Worm (Caenorhabditis elegans) whole organism, mixed stage, embryonic: ENCODE results near the gene M02F4.1.

Experiments
- bed-3 ChIP-seq: fragments of 200-800 bp; sonication (Bioruptor generic); optimal IDR thresholded peaks from 3 replicates; lab custom pipeline; 2018; ENCODE audit warnings: mild to moderate bottlenecking, missing genetic modification characterization, moderate library complexity, missing compliant biosample characterization
- ceh-39 ChIP-seq: fragments of 150-350 bp; optimal IDR thresholded peaks from 2 replicates; lab custom pipeline; 2014; ENCODE audit warnings: missing biosample characterization, missing genetic modification characterization
- ceh-43 ChIP-seq: fragments of 200-800 bp; sonication (Bioruptor generic); optimal IDR thresholded peaks from 2 replicates; lab custom pipeline; 2018; ENCODE audit warnings: mild to moderate bottlenecking, missing genetic modification characterization, moderate library complexity, missing compliant biosample characterization
- ceh-83 ChIP-seq: fragments of 200-800 bp; sonication (Bioruptor generic); optimal IDR thresholded peaks from 2 replicates; lab custom pipeline; 2018; ENCODE audit warnings: mild to moderate bottlenecking, missing genetic modification characterization, missing compliant biosample characterization
- ces-1 ChIP-seq: fragments of 150-350 bp; optimal IDR thresholded peaks from 2 replicates; lab custom pipeline; 2014; ENCODE audit warnings: missing biosample characterization, missing genetic modification reagents, missing genetic modification characterization
- drap-1 ChIP-seq: fragments of 200-800 bp; sonication (Bioruptor generic); optimal IDR thresholded peaks from 3 replicates; lab custom pipeline; 2018; ENCODE audit warnings: mild to moderate bottlenecking, missing genetic modification characterization, missing compliant biosample characterization
- elt-1 ChIP-seq: sonication (generic microtip); optimal IDR thresholded peaks from 2 replicates; lab custom pipeline; 2017; ENCODE audit warnings: missing genetic modification characterization, mild to moderate bottlenecking, missing compliant biosample characterization, antibody characterized with exemption, moderate library complexity, borderline replicate concordance; ENCODE audit not compliant: insufficient read depth
- elt-3 ChIP-seq: fragments of 150-350 bp; optimal IDR thresholded peaks from 2 replicates; lab custom pipeline; 2014; ENCODE audit warnings: missing biosample characterization, missing genetic modification characterization
- flh-1 ChIP-seq: fragments of 200-800 bp; sonication (Bioruptor generic); optimal IDR thresholded peaks from 2 replicates; lab custom pipeline; 2018; ENCODE audit warnings: mild to moderate bottlenecking, missing genetic modification characterization, moderate library complexity, missing compliant biosample characterization
- ham-2 ChIP-seq: fragments of 200-800 bp; sonication (Bioruptor generic); optimal IDR thresholded peaks from 2 replicates; lab custom pipeline; 2018; ENCODE audit warnings: mild to moderate bottlenecking, missing genetic modification characterization, missing compliant biosample characterization
- hlh-1 ChIP-seq: fragments of 150-350 bp; optimal IDR thresholded peaks from 2 replicates; lab custom pipeline; 2014; ENCODE audit warnings: missing biosample characterization, missing genetic modification reagents, missing genetic modification characterization
- lin-13 ChIP-seq: fragments of 150-350 bp; optimal IDR thresholded peaks from 2 replicates; lab custom pipeline; 2014; ENCODE audit warnings: missing biosample characterization, missing genetic modification characterization
- mab-5 ChIP-seq: fragments of 150-350 bp; optimal IDR thresholded peaks from 2 replicates; lab custom pipeline; 2014; ENCODE audit warnings: missing biosample characterization, missing genetic modification characterization
- mep-1 ChIP-seq: fragments of 150-350 bp; optimal IDR thresholded peaks from 2 replicates; lab custom pipeline; 2017; ENCODE audit warnings: missing biosample characterization, missing genetic modification reagents, missing genetic modification characterization, inconsistent platforms
- mls-2 ChIP-seq: sonication (generic microtip); optimal IDR thresholded peaks from 2 replicates; lab custom pipeline; 2016; ENCODE audit warnings: mild to moderate bottlenecking, missing genetic modification characterization, moderate library complexity, missing compliant biosample characterization
- nhr-12 ChIP-seq: fragments of 150-350 bp; optimal IDR thresholded peaks from 2 replicates; lab custom pipeline; 2014; ENCODE audit warnings: missing biosample characterization, missing genetic modification characterization
- nhr-2 ChIP-seq: fragments of 150-350 bp; optimal IDR thresholded peaks from 2 replicates; lab custom pipeline; 2014; ENCODE audit warnings: missing biosample characterization, missing genetic modification characterization
- nhr-237 ChIP-seq: fragments of 150-350 bp; optimal IDR thresholded peaks from 2 replicates; lab custom pipeline; 2014; ENCODE audit warnings: missing biosample characterization, missing genetic modification characterization
- nhr-28 ChIP-seq: fragments of 150-350 bp; optimal IDR thresholded peaks from 2 replicates; lab custom pipeline; 2014; ENCODE audit warnings: missing biosample characterization, missing genetic modification characterization
- nhr-76 ChIP-seq: sonication (generic microtip); optimal IDR thresholded peaks from 2 replicates; lab custom pipeline; 2017; ENCODE audit warnings: missing biosample characterization, missing genetic modification characterization
- pha-4 ChIP-seq: fragments of 150-350 bp; optimal IDR thresholded peaks from 2 replicates; lab custom pipeline; 2018; ENCODE audit warnings: missing biosample characterization, missing genetic modification reagents, missing genetic modification characterization
- snpc-4 ChIP-seq: fragments of 150-350 bp; optimal IDR thresholded peaks from 2 replicates; lab custom pipeline; 2014; ENCODE audit warnings: missing biosample characterization, missing genetic modification characterization
- sptf-1 ChIP-seq: sonication (generic microtip); optimal IDR thresholded peaks from 2 replicates; lab custom pipeline; 2017; ENCODE audit warnings: mild to moderate bottlenecking, missing genetic modification characterization, moderate library complexity, missing compliant biosample characterization
- tbx-8 ChIP-seq: fragments of 200-800 bp; sonication (Bioruptor generic); optimal IDR thresholded peaks from 2 replicates; lab custom pipeline; 2018; ENCODE audit warnings: mild to moderate bottlenecking, missing genetic modification characterization, moderate library complexity, missing compliant biosample characterization
- unc-120 ChIP-seq: sonication (generic microtip); optimal IDR thresholded peaks from 2 replicates; lab custom pipeline; 2017; ENCODE audit warnings: missing genetic modification characterization, missing compliant biosample characterization; ENCODE audit not compliant: poor library complexity, severe bottlenecking
- unc-39 ChIP-seq: fragments of 150-350 bp; optimal IDR thresholded peaks from 2 replicates; lab custom pipeline; 2014; ENCODE audit warnings: missing biosample characterization, missing genetic modification characterization
- unc-62 ChIP-seq: fragments of 150-350 bp; optimal IDR thresholded peaks from 2 replicates; lab custom pipeline; 2014; ENCODE audit warnings: missing biosample characterization, missing genetic modification reagents, missing genetic modification characterization
- zip-8 ChIP-seq: fragments of 150-350 bp; optimal IDR thresholded peaks from 2 replicates; lab custom pipeline; 2014; ENCODE audit warnings: missing biosample characterization, missing genetic modification characterization

M02F4.1 gene

DNA sequence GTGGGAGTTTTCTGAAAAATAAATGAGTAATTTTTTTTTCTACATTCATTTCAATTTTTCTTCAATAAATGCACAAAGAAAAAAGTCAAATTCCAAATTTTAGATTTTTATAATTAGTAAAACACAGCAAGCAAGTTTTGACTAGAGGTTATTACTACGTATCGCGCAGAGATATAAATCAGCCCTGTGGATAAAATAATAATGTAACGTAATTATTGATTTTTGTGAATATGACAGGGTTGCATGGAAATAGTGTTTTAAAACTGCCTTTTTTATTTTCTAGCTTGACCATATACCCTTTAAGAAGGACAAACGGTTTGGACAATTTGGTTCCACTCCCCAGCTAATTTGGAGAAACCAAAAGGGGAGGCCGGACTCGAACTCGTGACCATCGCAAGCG is 32.6 kb downstream of the M02F4.1 start:
- TF ChIP-seq nhr-12 (tag; lab: Kevin White, UChicago) (no peak), drap-1 (GFP tag; lab: Kevin White, UChicago) (no peak), unc-62 (no peak), zip-8 (tag; lab: Kevin White, UChicago) (no peak), tbx-8 (GFP tag; lab: Kevin White, UChicago) (no peak), bed-3 (GFP tag; lab: Kevin White, UChicago) (no peak), ces-1 (no peak), elt-1 (tag; lab: Kevin White, UChicago) (no peak), ceh-39 (tag; lab: Kevin White, UChicago) (no peak), flh-1 (GFP tag; lab: Kevin White, UChicago) (no peak), hlh-1 (tag; lab: Kevin White, UChicago) (no peak), ceh-43 (no peak), unc-39 (no peak), ceh-83 (no peak), elt-3 (no peak)

ce11 chrX:2990145-2990544 is 38.8 kb downstream of the M02F4.1 start:
- TF ChIP-seq ceh-39 (tag; lab: Kevin White, UChicago): no peak
- TF ChIP-seq elt-3: no peak
- TF ChIP-seq pha-4 (tag; lab: Kevin White, UChicago): no peak
- no peak for TF ChIP-seq ceh-83
- TF ChIP-seq nhr-12 (tag; lab: Kevin White, UChicago): no peak
- TF ChIP-seq bed-3 (GFP tag; lab: Kevin White, UChicago): no peak
- no peak for TF ChIP-seq sptf-1 (tag; lab: Kevin White, UChicago)
- no peak for TF ChIP-seq snpc-4 (tag; lab: Kevin White, UChicago)
- TF ChIP-seq nhr-237 (tag; lab: Kevin White, UChicago): no peak
- no peak for TF ChIP-seq zip-8 (tag; lab: Kevin White, UChicago)
- no peak for TF ChIP-seq ceh-43

DNA sequence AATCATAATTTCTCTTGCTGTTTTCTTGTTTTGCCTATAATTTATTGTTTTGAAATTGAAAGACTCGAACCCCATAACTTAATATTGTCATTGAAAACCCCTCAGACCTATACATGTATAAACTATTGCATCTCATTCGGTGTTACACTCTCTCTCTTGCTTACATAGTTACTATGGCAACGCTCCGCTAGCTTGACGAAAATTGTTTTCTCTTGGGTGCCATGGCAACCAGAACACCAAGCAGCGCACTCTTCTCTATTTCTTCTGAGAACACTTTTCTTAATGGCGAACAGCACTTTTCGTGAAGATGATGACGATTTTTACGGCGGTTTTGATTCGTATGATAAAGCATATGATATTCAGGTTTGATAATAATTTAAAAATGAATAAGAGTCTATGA is 44.9 kb downstream of the M02F4.1 start, which contains the start of gene osm-5:
TSS of gene osm-5 (plus strand) at position 268 of the 400 bp plus-strand sequence.
- no peak for TF ChIP-seq nhr-237 (tag; lab: Kevin White, UChicago)
- no peak for TF ChIP-seq snpc-4 (tag; lab: Kevin White, UChicago)
- no peak for TF ChIP-seq ceh-39 (tag; lab: Kevin White, UChicago)
- TF ChIP-seq hlh-1 (tag; lab: Kevin White, UChicago): no peak
- no peak for TF ChIP-seq flh-1 (GFP tag; lab: Kevin White, UChicago)

- TF ChIP-seq unc-120 (tag; lab: Kevin White, UChicago) (no peak), nhr-76 (tag; lab: Kevin White, UChicago) (no peak), ces-1 (no peak), ceh-43 (no peak), pha-4 (tag; lab: Kevin White, UChicago) (no peak), mls-2 (no peak), flh-1 (GFP tag; lab: Kevin White, UChicago) (no peak), sptf-1 (tag; lab: Kevin White, UChicago) (no peak), mep-1 (tag; lab: Kevin White, UChicago) (no peak)
These were observed 47.2 kb downstream of the M02F4.1 start, which contains the start of gene nspg-5 for ce11 chrX:2981715-2982114. TSS of gene nspg-5 (plus strand) at chrX:2982015.

ce11 chrX:2978100-2978499 is 50.8 kb downstream of the M02F4.1 start:
- TF ChIP-seq unc-39 (no peak), ham-2 (GFP tag; lab: Kevin White, UChicago) (no peak), zip-8 (tag; lab: Kevin White, UChicago) (no peak), sptf-1 (tag; lab: Kevin White, UChicago) (no peak), elt-3 (no peak), ces-1 (no peak), mab-5 (no peak), nhr-28 (tag; lab: Kevin White, UChicago) (no peak), lin-13 (tag; lab: Kevin White, UChicago) (no peak), mls-2 (no peak), bed-3 (GFP tag; lab: Kevin White, UChicago) (no peak), tbx-8 (GFP tag; lab: Kevin White, UChicago) (no peak), flh-1 (GFP tag; lab: Kevin White, UChicago) (no peak), nhr-237 (tag; lab: Kevin White, UChicago) (no peak), mep-1 (tag; lab: Kevin White, UChicago) (no peak), ceh-43 (no peak), nhr-2 (tag; lab: Kevin White, UChicago) (no peak), nhr-12 (tag; lab: Kevin White, UChicago) (no peak)
